Fruit fly (Drosophila melanogaster) whole organism, embryonic: ENCODE results near the gene CG15514.
A peak's percentile ranks its signal among the peaks of the same experiment; 100 is the strongest.

Experiments used
- Abd-B ChIP-seq: fragments of 200-800 bp; sonication (Bioruptor generic); optimal IDR thresholded peaks from 2 replicates; lab custom pipeline; 2018; ENCODE audit warnings: missing biosample characterization, mild to moderate bottlenecking, missing genetic modification characterization, moderate library complexity
- Aef1 ChIP-seq: fragments of 200-800 bp; sonication (Bioruptor generic); IDR thresholded peaks from 3 replicates; pipeline ENCODE4 v1.3.6; 2022; ENCODE audit warnings: missing biosample characterization, missing genetic modification characterization
- B-H2 ChIP-seq: fragments of 200-800 bp; sonication (Bioruptor generic); optimal IDR thresholded peaks from 2 replicates; lab custom pipeline; 2018; ENCODE audit warnings: missing biosample characterization, mild to moderate bottlenecking, missing genetic modification characterization
- BEAF-32 ChIP-seq: fragments of 200-800 bp; sonication (Bioruptor generic); optimal IDR thresholded peaks from 3 replicates; lab custom pipeline; 2017; ENCODE audit warnings: missing biosample characterization, missing genetic modification characterization, mild to moderate bottlenecking, moderate library complexity, missing genetic modification reagents
- CG11093 ChIP-seq: fragments of 200-800 bp; sonication (Bioruptor generic); IDR thresholded peaks from 3 replicates; pipeline ENCODE4 v1.3.6; 2022; ENCODE audit warnings: missing biosample characterization, missing genetic modification characterization
- CG11723 ChIP-seq: fragments of 200-800 bp; sonication (Bioruptor generic); optimal IDR thresholded peaks from 2 replicates; lab custom pipeline; 2017; ENCODE audit warnings: missing biosample characterization, mild to moderate bottlenecking, missing genetic modification characterization
- CG12104 ChIP-seq: fragments of 200-800 bp; sonication (Bioruptor generic); optimal IDR thresholded peaks from 3 replicates; lab custom pipeline; 2016; ENCODE audit warnings: missing biosample characterization, missing genetic modification characterization
- CG13287 ChIP-seq: fragments of 200-800 bp; sonication (Bioruptor generic); IDR thresholded peaks from 2 replicates; pipeline ENCODE4 v1.3.6; 2022; ENCODE audit warnings: missing biosample characterization, missing genetic modification characterization; ENCODE audit not compliant: partially characterized antibody
- CG13296 ChIP-seq: fragments of 200-800 bp; sonication (Bioruptor generic); optimal IDR thresholded peaks from 3 replicates; lab custom pipeline; 2018; ENCODE audit warnings: missing biosample characterization, mild to moderate bottlenecking, missing genetic modification characterization
- CG14441 ChIP-seq: fragments of 200-800 bp; sonication (Bioruptor generic); IDR thresholded peaks from 2 replicates; pipeline ENCODE4 v1.3.6; 2022; ENCODE audit warnings: missing biosample characterization, missing genetic modification characterization
- CG15073 ChIP-seq: fragments of 200-800 bp; sonication (Bioruptor generic); optimal IDR thresholded peaks from 2 replicates; lab custom pipeline; 2016; ENCODE audit warnings: missing biosample characterization, missing genetic modification characterization
- CG17912 ChIP-seq: fragments of 200-800 bp; sonication (Bioruptor generic); optimal IDR thresholded peaks from 2 replicates; lab custom pipeline; 2018; ENCODE audit warnings: missing biosample characterization, mild to moderate bottlenecking, missing genetic modification characterization
- CG1832 ChIP-seq: fragments of 200-800 bp; sonication (Bioruptor generic); optimal IDR thresholded peaks from 2 replicates; lab custom pipeline; 2017; ENCODE audit warnings: missing biosample characterization, mild to moderate bottlenecking, missing genetic modification characterization, inconsistent platforms
- CG2202 ChIP-seq: fragments of 200-800 bp; sonication (Bioruptor generic); optimal IDR thresholded peaks from 2 replicates; lab custom pipeline; 2018; ENCODE audit warnings: missing biosample characterization, mild to moderate bottlenecking, missing genetic modification characterization
- CG3065 ChIP-seq: fragments of 200-800 bp; sonication (Bioruptor generic); optimal IDR thresholded peaks from 2 replicates; lab custom pipeline; 2016; ENCODE audit warnings: missing biosample characterization, missing genetic modification characterization
- CG3407 ChIP-seq: fragments of 200-800 bp; sonication (Bioruptor generic); optimal IDR thresholded peaks from 2 replicates; lab custom pipeline; 2018; ENCODE audit warnings: missing biosample characterization, mild to moderate bottlenecking, missing genetic modification characterization
- CG4617 ChIP-seq: fragments of 200-800 bp; sonication (Bioruptor generic); optimal IDR thresholded peaks from 3 replicates; lab custom pipeline; 2016; ENCODE audit warnings: missing biosample characterization, missing genetic modification characterization, borderline replicate concordance
- CG4730 ChIP-seq: fragments of 200-800 bp; sonication (Bioruptor generic); IDR thresholded peaks from 2 replicates; pipeline ENCODE4 v1.3.6; 2022; ENCODE audit warnings: missing biosample characterization, missing genetic modification characterization
- CG6272 ChIP-seq: fragments of 200-800 bp; sonication (Bioruptor generic); IDR thresholded peaks from 2 replicates; pipeline ENCODE4 v1.3.6; 2022; ENCODE audit warnings: missing biosample characterization, missing genetic modification characterization
- CG6654 ChIP-seq: fragments of 200-800 bp; sonication (Bioruptor generic); optimal IDR thresholded peaks from 2 replicates; lab custom pipeline; 2017; ENCODE audit warnings: missing biosample characterization, mild to moderate bottlenecking, missing genetic modification characterization
- CG6791 ChIP-seq: fragments of 200-800 bp; sonication (Bioruptor generic); IDR thresholded peaks from 3 replicates; pipeline ENCODE4 v1.3.6; 2022; ENCODE audit warnings: missing biosample characterization, missing genetic modification characterization; ENCODE audit not compliant: partially characterized antibody
- CG7556 ChIP-seq: fragments of 200-800 bp; sonication (Bioruptor generic); optimal IDR thresholded peaks from 2 replicates; lab custom pipeline; 2017; ENCODE audit warnings: missing biosample characterization, mild to moderate bottlenecking, missing genetic modification characterization
- CG8089 ChIP-seq: fragments of 200-800 bp; sonication (Bioruptor generic); optimal IDR thresholded peaks from 3 replicates; lab custom pipeline; 2016; ENCODE audit warnings: missing biosample characterization, missing genetic modification characterization
- CG8290 ChIP-seq, 3 experiments: fragments of 200-800 bp; sonication (Bioruptor generic); optimal IDR thresholded peaks; 2 replicates each; lab custom pipeline; 2016 to 2019; ENCODE audit warnings: missing biosample characterization in 3 of 3, missing genetic modification characterization in 3 of 3, mild to moderate bottlenecking in 2 of 3, moderate library complexity in 1 of 3
- CG9437 ChIP-seq: fragments of 200-800 bp; sonication (Bioruptor generic); optimal IDR thresholded peaks from 2 replicates; lab custom pipeline; 2018; ENCODE audit warnings: missing biosample characterization, mild to moderate bottlenecking, missing genetic modification characterization
- CHES-1-like ChIP-seq: fragments of 200-800 bp; sonication (Bioruptor generic); optimal IDR thresholded peaks from 2 replicates; lab custom pipeline; 2016; ENCODE audit warnings: missing biosample characterization, missing genetic modification characterization
- Chrac-16 ChIP-seq: fragments of 200-800 bp; sonication (Bioruptor generic); optimal IDR thresholded peaks from 3 replicates; lab custom pipeline; 2016; ENCODE audit warnings: missing biosample characterization, missing genetic modification characterization
- HHEX ChIP-seq: fragments of 200-800 bp; sonication (Bioruptor generic); optimal IDR thresholded peaks from 3 replicates; lab custom pipeline; 2017; ENCODE audit warnings: missing biosample characterization, mild to moderate bottlenecking, missing genetic modification characterization, missing genetic modification reagents
- Hr3 ChIP-seq: fragments of 200-800 bp; sonication (Bioruptor generic); optimal IDR thresholded peaks from 3 replicates; lab custom pipeline; 2016; ENCODE audit warnings: missing biosample characterization, missing genetic modification characterization
- Lim3 ChIP-seq: fragments of 200-800 bp; sonication (Bioruptor generic); IDR thresholded peaks from 2 replicates; pipeline ENCODE4 v1.3.6; 2022; ENCODE audit warnings: missing biosample characterization, missing genetic modification characterization
- Med ChIP-seq: fragments of 200-800 bp; sonication (Bioruptor generic); peaks from one replicate; lab custom pipeline; 2016; ENCODE audit warnings: missing biosample characterization, missing genetic modification characterization, mild to moderate bottlenecking, inconsistent platforms, moderate library complexity
- NK7.1 ChIP-seq: fragments of 200-800 bp; sonication (Bioruptor generic); optimal IDR thresholded peaks from 3 replicates; lab custom pipeline; 2016; ENCODE audit warnings: missing biosample characterization, missing genetic modification characterization
- Nf-YB ChIP-seq: fragments of 200-800 bp; sonication (Bioruptor generic); optimal IDR thresholded peaks from 3 replicates; lab custom pipeline; 2019; ENCODE audit warnings: missing biosample characterization, mild to moderate bottlenecking, missing genetic modification characterization, moderate library complexity
- Ravus ChIP-seq: fragments of 200-800 bp; sonication (Bioruptor generic); IDR thresholded peaks from 2 replicates; pipeline ENCODE4 v1.3.6; 2022; ENCODE audit warnings: missing biosample characterization, missing genetic modification characterization
- Rx ChIP-seq: fragments of 200-800 bp; sonication (Bioruptor generic); IDR thresholded peaks from 2 replicates; pipeline ENCODE4 v1.3.6; 2022; ENCODE audit warnings: missing biosample characterization, missing genetic modification characterization
- Stat92E ChIP-seq, 3 experiments: fragments of >200 bp in 2 of 3; fragments of 200-800 bp in 1 of 3; sonication (Bioruptor generic) in 1 of 3; optimal IDR thresholded peaks; 2 replicates each; lab custom pipeline; 2017 to 2019; ENCODE audit warnings: missing biosample characterization in 3 of 3, missing genetic modification characterization in 3 of 3, mild to moderate bottlenecking in 1 of 3, moderate library complexity in 1 of 3
- Vsx1 ChIP-seq: fragments of 200-800 bp; sonication (Bioruptor generic); optimal IDR thresholded peaks from 2 replicates; lab custom pipeline; 2017; ENCODE audit warnings: missing biosample characterization, mild to moderate bottlenecking, missing genetic modification characterization, missing genetic modification reagents
- br ChIP-seq: fragments of >200 bp; optimal IDR thresholded peaks from 2 replicates; lab custom pipeline; 2017
- bsh ChIP-seq, 2 experiments: fragments of 200-800 bp; sonication (Bioruptor generic); optimal IDR thresholded peaks; 2 replicates each; lab custom pipeline; 2017 to 2018; ENCODE audit warnings: mild to moderate bottlenecking in 2 of 2, missing biosample characterization in 2 of 2, missing genetic modification characterization in 2 of 2, moderate library complexity in 1 of 2
- fru ChIP-seq: fragments of >200 bp; optimal IDR thresholded peaks from 2 replicates; lab custom pipeline; 2017
- gfzf ChIP-seq: fragments of 200-800 bp; sonication (Bioruptor generic); optimal IDR thresholded peaks from 2 replicates; lab custom pipeline; 2016; ENCODE audit warnings: missing biosample characterization, mild to moderate bottlenecking, missing genetic modification characterization, moderate library complexity
- grau ChIP-seq: fragments of 200-800 bp; optimal IDR thresholded peaks from 3 replicates; lab custom pipeline; 2019; ENCODE audit warnings: missing biosample characterization, mild to moderate bottlenecking, missing genetic modification characterization, moderate library complexity
- grn ChIP-seq: fragments of 200-800 bp; sonication (Bioruptor generic); optimal IDR thresholded peaks from 3 replicates; lab custom pipeline; 2017; ENCODE audit warnings: missing biosample characterization, missing genetic modification characterization
- ind ChIP-seq: fragments of 200-800 bp; sonication (Bioruptor generic); optimal IDR thresholded peaks from 3 replicates; lab custom pipeline; 2016; ENCODE audit warnings: missing biosample characterization, missing genetic modification characterization
- kay ChIP-seq: fragments of 200-800 bp; sonication (Bioruptor generic); optimal IDR thresholded peaks from 2 replicates; lab custom pipeline; 2016; ENCODE audit warnings: missing biosample characterization, missing genetic modification characterization
- mam ChIP-seq: fragments of 200-800 bp; sonication (Bioruptor generic); optimal IDR thresholded peaks from 3 replicates; lab custom pipeline; 2016; ENCODE audit warnings: missing biosample characterization, missing genetic modification characterization
- otp ChIP-seq: fragments of 200-800 bp; sonication (Bioruptor generic); IDR thresholded peaks from 3 replicates; pipeline ENCODE4, ENCODE4 v1.3.6; 2022; ENCODE audit warnings: missing biosample characterization, missing genetic modification characterization
- pita ChIP-seq: fragments of 200-800 bp; sonication (Bioruptor generic); optimal IDR thresholded peaks from 2 replicates; lab custom pipeline; 2017; ENCODE audit warnings: missing biosample characterization, mild to moderate bottlenecking, missing genetic modification characterization
- toy ChIP-seq: fragments of 200-800 bp; sonication (Bioruptor generic); IDR thresholded peaks from 2 replicates; pipeline ENCODE4 v1.3.6; 2022; ENCODE audit warnings: missing biosample characterization, missing genetic modification characterization

Gene CG15514

dm6 chr3R:29861432-29862249, at the start of gene CG15514, which contains the start of gene RpS8:
Gene CG15514, minus strand, starts transcription at chr3R:29861494.
Gene RpS8, plus strand, starts transcription at chr3R:29861582.
- TF ChIP-seq bsh (GFP tag; optimal IDR thresholded peaks at IDR 0.05; lab: Kevin White, UChicago) = peak in 1 of 2 experiments; percentile 51
- peak; percentile 42 for TF ChIP-seq ind (GFP tag; lab: Kevin White, UChicago)
- no peak for TF ChIP-seq CG13287 (GFP tag; lab: Robert Waterston, UW)
- TF ChIP-seq toy = no peak
- no peak for TF ChIP-seq CG3065 (GFP tag; lab: Kevin White, UChicago)
- 0 out of 3 replicates have a peak, but pooled peaks have one; percentile 30 for TF ChIP-seq otp (GFP tag; lab: Robert Waterston, UW)
- TF ChIP-seq CHES-1-like = peak; percentile 39
- TF ChIP-seq CG11723 (GFP tag; lab: Kevin White, UChicago) = peak; percentile 48
- TF ChIP-seq Rx (GFP tag; lab: Robert Waterston, UW) = peak; percentile 24; the same call in 1 of the 2 replicates
- no peak for TF ChIP-seq CG15073 (GFP tag; lab: Kevin White, UChicago)
- no peak for TF ChIP-seq CG6272 (GFP tag; lab: Robert Waterston, UW)
- peak; percentile 25 for TF ChIP-seq mam (GFP tag; lab: Kevin White, UChicago)
- peak; percentile 64 for TF ChIP-seq grau (tag; lab: Kevin White, UChicago)
- no peak for TF ChIP-seq CG6791 (GFP tag; lab: Robert Waterston, UW)
- peak; percentile 63 for TF ChIP-seq CG12104
- peak; percentile 70 for TF ChIP-seq CG13296 (GFP tag; lab: Kevin White, UChicago)
- no peak for TF ChIP-seq Vsx1 (GFP tag; lab: Kevin White, UChicago)
- no peak for TF ChIP-seq Abd-B (GFP tag; lab: Kevin White, UChicago)
- TF ChIP-seq CG1832 (GFP tag; lab: Kevin White, UChicago) = no peak
- TF ChIP-seq CG4730 (GFP tag; lab: Robert Waterston, UW) = no peak
- no peak for TF ChIP-seq fru
- TF ChIP-seq br = no peak
- peak; percentile 55 for TF ChIP-seq CG4617 (GFP tag; lab: Kevin White, UChicago)
- no peak for TF ChIP-seq Lim3
- peak; percentile 52 for TF ChIP-seq BEAF-32 (GFP tag; lab: Kevin White, UChicago)
- peak; percentile 36 for TF ChIP-seq Hr3 (GFP tag; lab: Kevin White, UChicago)
- TF ChIP-seq Med (GFP tag; lab: Kevin White, UChicago) = peak; percentile 90
- peak; percentile 38 for TF ChIP-seq CG2202 (tag; lab: Kevin White, UChicago)
- TF ChIP-seq Chrac-16 (GFP tag; lab: Kevin White, UChicago) = no peak
- peak; percentile 73 for TF ChIP-seq B-H2 (GFP tag; lab: Kevin White, UChicago)
- TF ChIP-seq pita = no peak
- peak; percentile 68 for TF ChIP-seq HHEX (GFP tag; lab: Kevin White, UChicago)
- TF ChIP-seq CG6654 (GFP tag; lab: Kevin White, UChicago) = peak; percentile 19
- TF ChIP-seq gfzf (GFP tag; lab: Kevin White, UChicago) = peak; percentile 74
- no peak for TF ChIP-seq Ravus (GFP tag; lab: Robert Waterston, UW)
- peak; percentile 58 for TF ChIP-seq CG3407 (GFP tag; lab: Kevin White, UChicago)
- TF ChIP-seq CG8290 (GFP tag; optimal IDR thresholded peaks at IDR 0.05; lab: Kevin White, UChicago) = peak; percentile 55
- TF ChIP-seq CG8290 (tag; optimal IDR thresholded peaks at IDR 0.05; lab: Kevin White, UChicago) = peak; percentile 36 to 68
- TF ChIP-seq Nf-YB (GFP tag; lab: Kevin White, UChicago) = peak; percentile 30
- peak; percentile 60 for TF ChIP-seq CG7556 (GFP tag; lab: Kevin White, UChicago)
- TF ChIP-seq Stat92E (GFP tag; optimal IDR thresholded peaks at IDR 0.05; lab: Kevin White, UChicago) = no peak
- TF ChIP-seq CG14441 (GFP tag; lab: Robert Waterston, UW) = no peak
- peak; percentile 1 for TF ChIP-seq NK7.1
- peak; percentile 63 for TF ChIP-seq CG17912 (GFP tag; lab: Kevin White, UChicago)
- TF ChIP-seq Aef1 (GFP tag; lab: Robert Waterston, UW) = peak; percentile 45; the same call in 1 of the 3 replicates
- no peak for TF ChIP-seq grn (GFP tag; lab: Kevin White, UChicago)
- TF ChIP-seq kay (GFP tag; lab: Kevin White, UChicago) = no peak
- TF ChIP-seq CG8089 (GFP tag; lab: Kevin White, UChicago) = no peak
- TF ChIP-seq CG11093 (GFP tag; lab: Robert Waterston, UW) = no peak
- no peak for TF ChIP-seq CG9437 (GFP tag; lab: Kevin White, UChicago)
